Fruit fly (Drosophila melanogaster) whole organism, embryonic: Measurements from ENCODE around the gene CG14253.

Experiments used
- Aef1 ChIP-seq: fragments of 200-800 bp; sonication (Bioruptor generic); IDR thresholded peaks from 3 replicates; pipeline ENCODE4 v1.3.6; 2022; ENCODE audit warnings: missing biosample characterization, missing genetic modification characterization
- Bgb ChIP-seq: fragments of 200-800 bp; sonication (Bioruptor generic); IDR thresholded peaks from 2 replicates; pipeline ENCODE4 v1.3.6; 2022; ENCODE audit warnings: missing biosample characterization, missing genetic modification characterization; ENCODE audit not compliant: partially characterized antibody
- CG11456 ChIP-seq: fragments of 200-800 bp; sonication (Bioruptor generic); IDR thresholded peaks from 3 replicates; pipeline ENCODE4 v1.3.6; 2022; ENCODE audit warnings: missing biosample characterization, missing genetic modification characterization
- CG11504 ChIP-seq: fragments of 200-800 bp; sonication (Bioruptor generic); optimal IDR thresholded peaks from 3 replicates; lab custom pipeline; 2019; ENCODE audit warnings: missing biosample characterization, mild to moderate bottlenecking, missing genetic modification characterization, moderate library complexity
- CG11696 ChIP-seq: fragments of 200-800 bp; sonication (Bioruptor generic); IDR thresholded peaks from 2 replicates; pipeline ENCODE4 v1.3.6; 2022; ENCODE audit warnings: missing biosample characterization, missing genetic modification characterization
- CG12104 ChIP-seq: fragments of 200-800 bp; sonication (Bioruptor generic); optimal IDR thresholded peaks from 3 replicates; lab custom pipeline; 2016; ENCODE audit warnings: missing biosample characterization, missing genetic modification characterization
- CG12659 ChIP-seq: fragments of 200-800 bp; sonication (Bioruptor generic); optimal IDR thresholded peaks from 3 replicates; lab custom pipeline; 2017; ENCODE audit warnings: mild to moderate bottlenecking, missing biosample characterization, missing genetic modification reagents, missing genetic modification characterization
- CG15479 ChIP-seq: fragments of 200-800 bp; sonication (Bioruptor generic); optimal IDR thresholded peaks from 3 replicates; lab custom pipeline; 2019; ENCODE audit warnings: missing biosample characterization, mild to moderate bottlenecking, missing genetic modification characterization, moderate library complexity
- CG15601 ChIP-seq: fragments of 200-800 bp; sonication (Bioruptor generic); optimal IDR thresholded peaks from 3 replicates; lab custom pipeline; 2019; ENCODE audit warnings: missing biosample characterization, mild to moderate bottlenecking, missing genetic modification characterization, moderate library complexity
- CG18619 ChIP-seq: fragments of 200-800 bp; sonication (Bioruptor generic); optimal IDR thresholded peaks from 3 replicates; lab custom pipeline; 2017; ENCODE audit warnings: missing biosample characterization, mild to moderate bottlenecking, missing genetic modification characterization
- CG30403 ChIP-seq: fragments of 200-800 bp; sonication (Bioruptor generic); optimal IDR thresholded peaks from 3 replicates; lab custom pipeline; 2016; ENCODE audit warnings: missing biosample characterization, missing genetic modification characterization
- CG34224 ChIP-seq: fragments of 200-800 bp; sonication (Bioruptor generic); IDR thresholded peaks from 3 replicates; pipeline ENCODE4 v1.3.6; 2022; ENCODE audit warnings: missing biosample characterization, missing genetic modification characterization; ENCODE audit not compliant: partially characterized antibody
- CG34422 ChIP-seq: fragments of 200-800 bp; sonication (Bioruptor generic); IDR thresholded peaks from 3 replicates; pipeline ENCODE4 v1.3.6; 2022; ENCODE audit warnings: missing biosample characterization, missing genetic modification characterization
- CG3726 ChIP-seq: fragments of 200-800 bp; sonication (Bioruptor generic); IDR thresholded peaks from 3 replicates; pipeline ENCODE4, ENCODE4 v1.3.6; 2022; ENCODE audit warnings: missing biosample characterization, missing genetic modification characterization
- CG4854 ChIP-seq: fragments of 200-800 bp; sonication (Bioruptor generic); optimal IDR thresholded peaks from 2 replicates; lab custom pipeline; 2016; ENCODE audit warnings: missing biosample characterization, missing genetic modification characterization, inconsistent platforms
- CG6654 ChIP-seq: fragments of 200-800 bp; sonication (Bioruptor generic); optimal IDR thresholded peaks from 2 replicates; lab custom pipeline; 2017; ENCODE audit warnings: missing biosample characterization, mild to moderate bottlenecking, missing genetic modification characterization
- CG6689 ChIP-seq: fragments of 200-800 bp; sonication (Bioruptor generic); IDR thresholded peaks from 2 replicates; pipeline ENCODE4 v1.3.6; 2022; ENCODE audit warnings: missing biosample characterization, missing genetic modification characterization
- D19A ChIP-seq: fragments of 200-800 bp; optimal IDR thresholded peaks from 3 replicates; lab custom pipeline; 2019; ENCODE audit warnings: missing biosample characterization, mild to moderate bottlenecking, missing genetic modification characterization, moderate library complexity
- Dbx ChIP-seq: fragments of 200-800 bp; sonication (Bioruptor generic); IDR thresholded peaks from 3 replicates; pipeline ENCODE4 v1.3.6; 2022; ENCODE audit warnings: missing biosample characterization, missing genetic modification characterization
- E2f1 ChIP-seq: fragments of 200-800 bp; sonication (Bioruptor generic); IDR thresholded peaks from 2 replicates; pipeline ENCODE4 v1.3.6; 2022; ENCODE audit warnings: missing biosample characterization, missing genetic modification characterization
- Fer3 ChIP-seq: fragments of 200-800 bp; sonication (Bioruptor generic); optimal IDR thresholded peaks from 2 replicates; lab custom pipeline; 2018; ENCODE audit warnings: missing biosample characterization, mild to moderate bottlenecking, missing genetic modification characterization, moderate library complexity
- Rx ChIP-seq: fragments of 200-800 bp; sonication (Bioruptor generic); IDR thresholded peaks from 2 replicates; pipeline ENCODE4 v1.3.6; 2022; ENCODE audit warnings: missing biosample characterization, missing genetic modification characterization
- Sox102F ChIP-seq: fragments of 200-800 bp; sonication (Bioruptor generic); optimal IDR thresholded peaks from 2 replicates; lab custom pipeline; 2018; ENCODE audit warnings: missing biosample characterization, mild to moderate bottlenecking, missing genetic modification characterization, moderate library complexity
- Spps ChIP-seq: fragments of 200-800 bp; sonication (Bioruptor generic); optimal IDR thresholded peaks from 2 replicates; lab custom pipeline; 2018; ENCODE audit warnings: missing biosample characterization, mild to moderate bottlenecking, missing genetic modification characterization
- Taf1 ChIP-seq: fragments of 200-800 bp; sonication (Bioruptor generic); IDR thresholded peaks from 2 replicates; pipeline ENCODE4 v1.3.6; 2022; ENCODE audit warnings: missing biosample characterization, missing genetic modification characterization
- Tbp ChIP-seq: fragments of >200 bp; optimal IDR thresholded peaks from 2 replicates; lab custom pipeline; 2018; ENCODE audit warnings: missing biosample characterization, missing genetic modification characterization
- abd-A ChIP-seq: fragments of 200-800 bp; sonication (Bioruptor generic); optimal IDR thresholded peaks from 3 replicates; lab custom pipeline; 2019; ENCODE audit warnings: missing biosample characterization, mild to moderate bottlenecking, missing genetic modification characterization, moderate library complexity
- amos ChIP-seq: fragments of 200-800 bp; sonication (Bioruptor generic); IDR thresholded peaks from 2 replicates; pipeline ENCODE4 v1.3.6; 2022; ENCODE audit warnings: missing biosample characterization, missing genetic modification characterization; ENCODE audit not compliant: partially characterized antibody
- btn ChIP-seq: fragments of 200-800 bp; sonication (Bioruptor generic); optimal IDR thresholded peaks from 2 replicates; lab custom pipeline; 2016; ENCODE audit warnings: missing biosample characterization, missing genetic modification characterization
- eve ChIP-seq, 2 experiments: fragments of >200 bp; optimal IDR thresholded peaks; 2 replicates each; lab custom pipeline; 2017; ENCODE audit warnings: missing biosample characterization in 2 of 2, missing genetic modification characterization in 2 of 2
- fd102C ChIP-seq: fragments of 200-800 bp; sonication (Bioruptor generic); optimal IDR thresholded peaks from 2 replicates; lab custom pipeline; 2018; ENCODE audit warnings: missing biosample characterization, mild to moderate bottlenecking, missing genetic modification characterization, moderate library complexity
- gce ChIP-seq: fragments of 200-800 bp; sonication (Bioruptor generic); IDR thresholded peaks from 3 replicates; pipeline ENCODE4 v1.3.6; 2022; ENCODE audit warnings: missing biosample characterization, missing genetic modification characterization
- gem ChIP-seq: fragments of 200-800 bp; sonication (Bioruptor generic); optimal IDR thresholded peaks from 2 replicates; lab custom pipeline; 2019; ENCODE audit warnings: missing biosample characterization, mild to moderate bottlenecking, missing genetic modification characterization, moderate library complexity
- jumu ChIP-seq: fragments of 200-800 bp; sonication (Bioruptor generic); optimal IDR thresholded peaks from 3 replicates; lab custom pipeline; 2016; ENCODE audit warnings: missing biosample characterization, missing genetic modification characterization
- klu ChIP-seq: fragments of 200-800 bp; sonication (Bioruptor generic); IDR thresholded peaks from 2 replicates; pipeline ENCODE4 v1.3.6; 2022; ENCODE audit warnings: missing biosample characterization, missing genetic modification characterization
- luna ChIP-seq: fragments of 200-800 bp; sonication (Bioruptor generic); optimal IDR thresholded peaks from 2 replicates; lab custom pipeline; 2016; ENCODE audit warnings: missing biosample characterization, missing genetic modification characterization
- p53 ChIP-seq: fragments of 200-800 bp; sonication (Bioruptor generic); optimal IDR thresholded peaks from 2 replicates; lab custom pipeline; 2016; ENCODE audit warnings: missing biosample characterization, missing genetic modification characterization
- prd ChIP-seq, 3 experiments: fragments of >200 bp in 2 of 3; fragments of 200-800 bp in 1 of 3; sonication (Bioruptor generic) in 1 of 3; optimal IDR thresholded peaks in 2 of 3; IDR thresholded peaks in 1 of 3; 2 replicates in 2 of 3; 3 replicates in 1 of 3; pipeline versions ENCODE4 v1.3.6 to Lab custom; 2017 to 2022; ENCODE audit warnings: missing biosample characterization in 1 of 3, missing genetic modification characterization in 1 of 3
- row ChIP-seq: fragments of 200-800 bp; sonication (Bioruptor generic); IDR thresholded peaks from 3 replicates; pipeline ENCODE4 v1.3.6; 2022; ENCODE audit warnings: missing biosample characterization, missing genetic modification characterization
- sc ChIP-seq, 3 experiments: fragments of >200 bp in 2 of 3; fragments of 200-800 bp in 1 of 3; sonication (Bioruptor generic) in 1 of 3; optimal IDR thresholded peaks; 2 replicates in 2 of 3; 3 replicates in 1 of 3; lab custom pipeline; 2017; ENCODE audit warnings: mild to moderate bottlenecking in 1 of 3, missing biosample characterization in 1 of 3, missing genetic modification characterization in 1 of 3, missing genetic modification reagents in 1 of 3
- sna ChIP-seq: fragments of 200-800 bp; sonication (Bioruptor generic); IDR thresholded peaks from 2 replicates; pipeline ENCODE4 v1.3.6; 2022; ENCODE audit warnings: missing biosample characterization, missing genetic modification characterization; ENCODE audit not compliant: partially characterized antibody
- sr ChIP-seq: fragments of 200-800 bp; sonication (Bioruptor generic); IDR thresholded peaks from 3 replicates; pipeline ENCODE4 v1.3.6; 2022; ENCODE audit warnings: missing biosample characterization, missing genetic modification characterization
- tna ChIP-seq: fragments of 200-800 bp; sonication (Bioruptor generic); IDR thresholded peaks from 2 replicates; pipeline ENCODE4 v1.3.6; 2022; ENCODE audit warnings: missing biosample characterization, missing genetic modification characterization; ENCODE audit not compliant: partially characterized antibody
- ttk ChIP-seq: fragments of 200-800 bp; sonication (Bioruptor generic); IDR thresholded peaks from 2 replicates; pipeline ENCODE4 v2.1.2; 2022; ENCODE audit warnings: missing biosample characterization, missing genetic modification characterization
- vvl ChIP-seq: fragments of 200-800 bp; sonication (Bioruptor generic); IDR thresholded peaks from 2 replicates; pipeline ENCODE4 v1.3.6; 2022; ENCODE audit warnings: missing biosample characterization, missing genetic modification characterization

Gene CG14253

DNA sequence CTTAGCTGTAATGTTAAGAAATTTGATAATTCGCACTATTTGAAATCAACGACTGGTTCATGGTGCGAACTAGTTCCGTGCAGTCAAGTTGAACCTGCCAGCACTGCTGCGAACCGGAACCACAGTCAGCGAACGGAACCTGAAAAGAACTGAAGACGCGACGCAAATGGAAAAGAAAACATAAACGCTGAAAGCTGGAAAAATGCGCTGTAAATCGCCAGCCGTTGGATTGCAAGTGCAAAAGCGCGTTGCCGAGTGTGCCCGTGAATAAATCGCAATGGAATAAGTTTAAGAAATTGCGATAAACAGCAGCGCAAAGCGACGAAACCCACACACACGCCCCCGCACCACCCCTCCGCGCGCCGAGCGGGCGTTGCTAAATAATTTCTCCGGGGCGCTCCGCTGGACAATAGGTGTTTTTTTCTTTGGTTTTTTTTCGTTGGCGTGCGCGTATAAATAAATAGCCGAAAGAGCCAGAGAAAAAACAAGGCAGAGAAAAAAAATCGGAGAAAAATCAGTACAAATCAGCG, 11.5 kb upstream of the CG14253 start, which contains the start of gene CG5521 (continued):
- no peak for TF ChIP-seq CG4854
- TF ChIP-seq klu (GFP tag; lab: Robert Waterston, UW), result 0 out of 2 replicates have a peak, but pooled peaks have one; percentile 9
- TF ChIP-seq CG6654 (GFP tag; lab: Kevin White, UChicago), result no peak
- TF ChIP-seq E2f1 (GFP tag; lab: Robert Waterston, UW), result no peak
- peak; percentile 38 for TF ChIP-seq abd-A (tag; lab: Kevin White, UChicago)
- peak; percentile 37 for TF ChIP-seq D19A (tag; lab: Kevin White, UChicago)
- TF ChIP-seq amos (GFP tag; lab: Robert Waterston, UW), result peak; percentile 78; the same call in 1 of the 2 replicates
- TF ChIP-seq ttk (GFP tag; lab: Robert Waterston, UW), result no peak
- TF ChIP-seq CG15479 (GFP tag; lab: Kevin White, UChicago), result no peak
- TF ChIP-seq sna (GFP tag; lab: Robert Waterston, UW), result 0 out of 2 replicates have a peak, but pooled peaks have one; percentile 18
- TF ChIP-seq luna (GFP tag; lab: Kevin White, UChicago), result no peak
- peak; percentile 48; the same call in 1 of the 2 replicates for TF ChIP-seq tna (GFP tag; lab: Robert Waterston, UW)
- TF ChIP-seq Bgb (GFP tag; lab: Robert Waterston, UW), result peak; percentile 80
- no peak for TF ChIP-seq jumu
- no peak for TF ChIP-seq eve (GFP tag; optimal IDR thresholded peaks at IDR 0.05; lab: Kevin White, UChicago)
- TF ChIP-seq CG15601 (tag; lab: Kevin White, UChicago), result peak; percentile 14
- TF ChIP-seq CG12659, result peak; percentile 34
- TF ChIP-seq Fer3 (tag; lab: Kevin White, UChicago), result no peak

DNA sequence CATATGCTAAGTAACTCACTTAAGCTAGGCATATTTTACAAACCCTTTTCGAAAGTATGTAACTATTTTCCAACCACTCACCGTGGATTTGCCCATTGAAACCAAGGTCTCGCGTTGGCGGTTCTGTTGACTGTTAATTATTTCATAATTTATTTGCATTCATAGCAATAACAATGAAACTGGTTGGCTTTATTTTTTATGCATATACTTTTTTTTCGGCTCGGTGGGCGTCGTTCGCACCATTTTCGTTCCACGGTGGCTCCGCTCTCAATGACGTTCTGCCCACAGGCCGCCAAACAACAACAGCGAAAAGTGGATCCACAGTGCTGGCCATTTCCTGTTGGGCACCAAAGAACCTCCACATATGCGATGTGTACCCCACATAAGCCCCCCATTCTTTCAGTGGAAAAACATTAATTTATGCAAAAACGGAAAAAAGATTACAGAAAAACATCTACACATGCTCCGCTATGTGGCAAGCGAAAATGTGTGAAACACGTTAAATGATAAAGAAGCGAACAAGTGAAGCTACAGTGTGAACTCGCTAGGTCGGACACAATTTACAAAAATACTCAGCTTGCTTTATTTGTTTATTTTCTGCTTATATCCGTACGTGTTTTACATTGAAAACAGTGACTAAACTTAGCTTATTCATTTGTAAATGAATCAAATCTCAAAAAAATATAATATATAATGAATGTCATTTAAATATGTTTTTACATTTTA, 10.6 kb upstream of the CG14253 start:
- TF ChIP-seq CG11456 (GFP tag; lab: Robert Waterston, UW), result peak; percentile 34; the same call in 1 of the 3 replicates
- no peak for TF ChIP-seq prd (optimal IDR thresholded peaks at IDR 0.05; lab: Kevin White, UChicago)
- TF ChIP-seq prd (GFP tag; IDR thresholded peaks at IDR 0.05; lab: Robert Waterston, UW), result peak; percentile 47; the same call in 2 of the 3 replicates
- no peak for TF ChIP-seq CG30403 (GFP tag; lab: Kevin White, UChicago)
- TF ChIP-seq CG6689 (GFP tag; lab: Robert Waterston, UW), result no peak
- peak; percentile 14 for TF ChIP-seq CG12104 (GFP tag; lab: Kevin White, UChicago)
- TF ChIP-seq vvl, result peak; percentile 67
- TF ChIP-seq E2f1 (GFP tag; lab: Robert Waterston, UW), result 0 out of 2 replicates have a peak, but pooled peaks have one; percentile 10
- peak; percentile 64 for TF ChIP-seq CG11504 (tag; lab: Kevin White, UChicago)
- peak; percentile 66 for TF ChIP-seq sr (GFP tag; lab: Robert Waterston, UW)
- TF ChIP-seq sc (optimal IDR thresholded peaks at IDR 0.05; lab: Kevin White, UChicago), result no peak
- no peak for TF ChIP-seq sc (GFP tag; optimal IDR thresholded peaks at IDR 0.05; lab: Kevin White, UChicago)
- TF ChIP-seq Aef1 (GFP tag; lab: Robert Waterston, UW), result peak; percentile 40
- TF ChIP-seq Dbx (GFP tag; lab: Robert Waterston, UW), result no peak
- no peak for TF ChIP-seq p53 (GFP tag; lab: Kevin White, UChicago)
- TF ChIP-seq CG12659, result peak; percentile 31
- no peak for TF ChIP-seq fd102C (GFP tag; lab: Kevin White, UChicago)
- TF ChIP-seq Taf1, result no peak
- TF ChIP-seq Sox102F (GFP tag; lab: Kevin White, UChicago), result peak; percentile 2
- TF ChIP-seq Spps (tag; lab: Kevin White, UChicago), result no peak
- 0 out of 2 replicates have a peak, but pooled peaks have one; percentile 4 for TF ChIP-seq Rx (GFP tag; lab: Robert Waterston, UW)
- TF ChIP-seq CG18619 (GFP tag; lab: Kevin White, UChicago), result peak; percentile 42
- TF ChIP-seq CG11696 (GFP tag; lab: Robert Waterston, UW), result peak; percentile 9; the same call in 1 of the 2 replicates
- TF ChIP-seq gce (GFP tag; lab: Robert Waterston, UW), result 0 out of 3 replicates have a peak, but pooled peaks have one; percentile 10
- no peak for TF ChIP-seq Tbp (GFP tag; lab: Kevin White, UChicago)
- TF ChIP-seq row (GFP tag; lab: Robert Waterston, UW), result peak; percentile 70
- TF ChIP-seq gem, result peak; percentile 56
- 0 out of 2 replicates have a peak, but pooled peaks have one; percentile 30 for TF ChIP-seq ttk (GFP tag; lab: Robert Waterston, UW)
- no peak for TF ChIP-seq btn (GFP tag; lab: Kevin White, UChicago)
- no peak for TF ChIP-seq CG34224
- TF ChIP-seq CG3726 (GFP tag; lab: Robert Waterston, UW), result 0 out of 3 replicates have a peak, but pooled peaks have one; percentile 24
- peak; percentile 46; the same call in 1 of the 3 replicates for TF ChIP-seq CG34422 (GFP tag; lab: Robert Waterston, UW)
